Fruit fly (Drosophila melanogaster) whole organism, wandering third instar larva: ENCODE results near the gene Sqor.

Experiments used
- CG32264 ChIP-seq: fragments of 200-800 bp; sonication (Bioruptor generic); optimal IDR thresholded peaks from 2 replicates; lab custom pipeline; 2016; ENCODE audit warnings: missing biosample characterization, missing genetic modification characterization
- CrebA ChIP-seq: fragments of 200-800 bp; sonication (Bioruptor generic); optimal IDR thresholded peaks from 2 replicates; lab custom pipeline; 2016; ENCODE audit warnings: missing biosample characterization, mild to moderate bottlenecking, missing genetic modification characterization, borderline replicate concordance
- Dfd ChIP-seq: fragments of >200 bp; optimal IDR thresholded peaks from 2 replicates; lab custom pipeline; 2017; ENCODE audit warnings: missing biosample characterization, missing genetic modification characterization
- Hnf4 ChIP-seq: fragments of 200-800 bp; sonication (Bioruptor generic); optimal IDR thresholded peaks from 2 replicates; lab custom pipeline; 2016; ENCODE audit warnings: missing biosample characterization, mild to moderate bottlenecking, missing genetic modification characterization
- Hr78 ChIP-seq: fragments of >200 bp; optimal IDR thresholded peaks from 2 replicates; lab custom pipeline; 2017; ENCODE audit warnings: missing biosample characterization, missing genetic modification characterization
- Hr83 ChIP-seq: fragments of 200-300 bp; sonication (Bioruptor generic); optimal IDR thresholded peaks from 2 replicates; lab custom pipeline; 2016; ENCODE audit warnings: missing biosample characterization, mild to moderate bottlenecking, missing genetic modification characterization, moderate library complexity; ENCODE audit not compliant: poor library complexity, severe bottlenecking
- Jra ChIP-seq: sonication (Bioruptor generic); optimal IDR thresholded peaks from 2 replicates; lab custom pipeline; 2016; ENCODE audit warnings: missing biosample characterization, missing genetic modification characterization
- Mio ChIP-seq: sonication (Bioruptor generic); optimal IDR thresholded peaks from 2 replicates; lab custom pipeline; 2016; ENCODE audit warnings: missing biosample characterization, missing genetic modification characterization
- Myc ChIP-seq: fragments of >200 bp; optimal IDR thresholded peaks from 2 replicates; lab custom pipeline; 2017
- Rel ChIP-seq, 2 experiments: fragments of 200-800 bp; sonication (Bioruptor generic) in 1 of 2; optimal IDR thresholded peaks; 2 replicates in 1 of 2; 3 replicates in 1 of 2; lab custom pipeline; 2016 to 2019; ENCODE audit warnings: mild to moderate bottlenecking in 2 of 2, missing biosample characterization in 2 of 2, missing genetic modification characterization in 2 of 2, moderate library complexity in 1 of 2
- Sp1 ChIP-seq: fragments of 200-800 bp; sonication (Bioruptor generic); optimal IDR thresholded peaks from 3 replicates; lab custom pipeline; 2019; ENCODE audit warnings: missing biosample characterization, mild to moderate bottlenecking, missing genetic modification characterization, moderate library complexity
- Vsx2 ChIP-seq: fragments of 200-300, 225-300 bp; sonication (Bioruptor generic); optimal IDR thresholded peaks from 2 replicates; lab custom pipeline; 2018; ENCODE audit warnings: missing biosample characterization, missing genetic modification characterization; ENCODE audit not compliant: partially characterized antibody
- br ChIP-seq: fragments of 200-800 bp; sonication (Bioruptor generic); optimal IDR thresholded peaks from 2 replicates; lab custom pipeline; 2016; ENCODE audit warnings: missing biosample characterization, missing genetic modification characterization
- brk ChIP-seq: fragments of 200-800 bp; sonication (Bioruptor generic); optimal IDR thresholded peaks from 2 replicates; lab custom pipeline; 2016; ENCODE audit warnings: missing biosample characterization, mild to moderate bottlenecking, missing genetic modification characterization
- dl ChIP-seq, 2 experiments: fragments of 175-275, 200-275 bp in 1 of 2; fragments of 200-275 bp in 1 of 2; sonication (Bioruptor generic); optimal IDR thresholded peaks; lab custom pipeline; 2018; ENCODE audit warnings: mild to moderate bottlenecking in 2 of 2, missing biosample characterization in 2 of 2, missing genetic modification characterization in 2 of 2, moderate library complexity in 2 of 2; ENCODE audit not compliant: partially characterized antibody in 2 of 2, insufficient read depth in 1 of 2
- dmrt93B ChIP-seq: fragments of 200-800 bp; sonication (Bioruptor generic); optimal IDR thresholded peaks from 2 replicates; lab custom pipeline; 2018; ENCODE audit warnings: missing biosample characterization, mild to moderate bottlenecking, missing genetic modification characterization
- foxo ChIP-seq, 2 experiments: fragments of 200-800 bp; sonication (Bioruptor generic); optimal IDR thresholded peaks; 2 replicates in 1 of 2; 3 replicates in 1 of 2; lab custom pipeline; 2016 to 2017; ENCODE audit warnings: missing biosample characterization in 2 of 2, missing genetic modification characterization in 2 of 2
- fru ChIP-seq: fragments of 200-800 bp; sonication (Bioruptor generic); optimal IDR thresholded peaks from 3 replicates; lab custom pipeline; 2016; ENCODE audit warnings: missing biosample characterization, mild to moderate bottlenecking, missing genetic modification characterization
- h ChIP-seq: fragments of 200-800 bp; sonication (Bioruptor generic); optimal IDR thresholded peaks from 3 replicates; lab custom pipeline; 2016; ENCODE audit warnings: missing biosample characterization, mild to moderate bottlenecking, missing genetic modification characterization
- jim ChIP-seq: fragments of 175-275, 200-325 bp; sonication (Bioruptor generic); optimal IDR thresholded peaks from 2 replicates; lab custom pipeline; 2016; ENCODE audit warnings: missing biosample characterization, mild to moderate bottlenecking, missing genetic modification characterization
- pan ChIP-seq: fragments of >200 bp; optimal IDR thresholded peaks from 2 replicates; lab custom pipeline; 2017
- psq ChIP-seq: fragments of 200-800 bp; sonication (Bioruptor generic); optimal IDR thresholded peaks from 3 replicates; lab custom pipeline; 2017; ENCODE audit warnings: missing biosample characterization, mild to moderate bottlenecking, missing genetic modification characterization, moderate library complexity
- rgr ChIP-seq: fragments of 200-800 bp; sonication (Bioruptor generic); optimal IDR thresholded peaks from 3 replicates; lab custom pipeline; 2016; ENCODE audit warnings: missing biosample characterization, mild to moderate bottlenecking, missing genetic modification characterization
- tai ChIP-seq: sonication (Bioruptor generic); optimal IDR thresholded peaks from 2 replicates; lab custom pipeline; 2016; ENCODE audit warnings: missing biosample characterization, missing genetic modification characterization
- woc ChIP-seq: sonication (Bioruptor generic); optimal IDR thresholded peaks from 2 replicates; lab custom pipeline; 2016; ENCODE audit warnings: missing biosample characterization, mild to moderate bottlenecking, missing genetic modification characterization

Sqor gene

dm6 chr3L:4193730-4194649 is 46.0 kb upstream of the Sqor start, which contains the start of gene CG43367:
CG43367 (plus strand) TSS chr3L:4193993.
- TF ChIP-seq Rel (GFP tag; optimal IDR thresholded peaks at IDR 0.05; lab: Kevin White, UChicago) (no peak), Rel (tag; optimal IDR thresholded peaks at IDR 0.05; lab: Kevin White, UChicago) (peak; percentile 57), Hnf4 (GFP tag; lab: Kevin White, UChicago) (no peak), foxo (GFP tag; optimal IDR thresholded peaks at IDR 0.05; lab: Kevin White, UChicago) (peak in 1 of 2 experiments; percentile 16)

- TF ChIP-seq Sp1: no peak
- TF ChIP-seq Hr83 (GFP tag; lab: Kevin White, UChicago): no peak
- TF ChIP-seq brk: no peak
Observed at dm6 chr3L:4204239-4204638, 35.7 kb upstream of the Sqor start, which contains the start of gene CG15005. CG15005 (minus strand) TSS chr3L:4204339.

dm6 chr3L:4204867-4205266 is 35.1 kb upstream of the Sqor start:
- TF ChIP-seq Mio (GFP tag; lab: Kevin White, UChicago): no peak
- TF ChIP-seq dmrt93B: no peak
- TF ChIP-seq h: no peak
- TF ChIP-seq CG32264 (GFP tag; lab: Kevin White, UChicago): no peak
- TF ChIP-seq Jra (GFP tag; lab: Kevin White, UChicago): no peak
- TF ChIP-seq Rel (GFP tag; optimal IDR thresholded peaks at IDR 0.05; lab: Kevin White, UChicago): no peak
- TF ChIP-seq Rel (tag; optimal IDR thresholded peaks at IDR 0.05; lab: Kevin White, UChicago): no peak
- TF ChIP-seq rgr (GFP tag; lab: Kevin White, UChicago): no peak

dm6 chr3L:4209078-4209477 is 30.9 kb upstream of the Sqor start, which contains the start of gene Cpr64Aa:
Cpr64Aa (minus strand) TSS chr3L:4209178.
- TF ChIP-seq pan (lab: Kevin White, UChicago) (no peak), Dfd (GFP tag; lab: Kevin White, UChicago) (no peak), tai (GFP tag; lab: Kevin White, UChicago) (no peak), CrebA (no peak), Hr78 (GFP tag; lab: Kevin White, UChicago) (no peak)

- TF ChIP-seq Vsx2 (GFP tag; lab: Kevin White, UChicago): no peak
- no peak for TF ChIP-seq dmrt93B
- TF ChIP-seq psq (GFP tag; lab: Kevin White, UChicago): no peak
- no peak for TF ChIP-seq dl (GFP tag; optimal IDR thresholded peaks at IDR 0.05; lab: Kevin White, UChicago; ENCODE audit: insufficient read depth in 1 of 2, partially characterized antibody in 2 of 2)
- TF ChIP-seq Rel (GFP tag; optimal IDR thresholded peaks at IDR 0.05; lab: Kevin White, UChicago): no peak
- TF ChIP-seq Rel (tag; optimal IDR thresholded peaks at IDR 0.05; lab: Kevin White, UChicago): no peak
- no peak for TF ChIP-seq Hnf4 (GFP tag; lab: Kevin White, UChicago)
- TF ChIP-seq Sp1: no peak
- no peak for TF ChIP-seq Hr78 (GFP tag; lab: Kevin White, UChicago)
- no peak for TF ChIP-seq Myc
- no peak for TF ChIP-seq br (GFP tag; lab: Kevin White, UChicago)
- no peak for TF ChIP-seq CG32264 (GFP tag; lab: Kevin White, UChicago)
- TF ChIP-seq CrebA: no peak
- TF ChIP-seq fru: no peak
- no peak for TF ChIP-seq Jra (GFP tag; lab: Kevin White, UChicago)
Observed at dm6 chr3L:4209731-4210130, 30.2 kb upstream of the Sqor start.

dm6 chr3L:4211440-4211839 is 28.5 kb upstream of the Sqor start, which contains the start of gene Cpr64Ab:
Cpr64Ab (minus strand) TSS chr3L:4211540.
- TF ChIP-seq rgr (GFP tag; lab: Kevin White, UChicago) (no peak), jim (GFP tag; lab: Kevin White, UChicago) (no peak), Dfd (GFP tag; lab: Kevin White, UChicago) (no peak), pan (lab: Kevin White, UChicago) (no peak), Vsx2 (GFP tag; lab: Kevin White, UChicago) (no peak), brk (no peak), woc (no peak), Myc (no peak), Jra (GFP tag; lab: Kevin White, UChicago) (no peak), dl (GFP tag; optimal IDR thresholded peaks at IDR 0.05; lab: Kevin White, UChicago; ENCODE audit: insufficient read depth in 1 of 2, partially characterized antibody in 2 of 2) (no peak), fru (no peak), Hr78 (GFP tag; lab: Kevin White, UChicago) (no peak)
